Fruit fly (Drosophila melanogaster) whole organism, prepupa: ENCODE results near the gene CG4598.

Experiments used
- CG10669 ChIP-seq: fragments of 200-800 bp; sonication (Bioruptor generic); optimal IDR thresholded peaks from 3 replicates; lab custom pipeline; 2018; ENCODE audit warnings: missing biosample characterization, mild to moderate bottlenecking, missing genetic modification characterization, moderate library complexity
- CG15336 ChIP-seq: fragments of 200-800 bp; sonication (Bioruptor generic); IDR thresholded peaks from 2 replicates; pipeline ENCODE4 v1.3.6; 2022; ENCODE audit warnings: missing biosample characterization, missing genetic modification characterization
- CG1621 ChIP-seq: fragments of 200-800 bp; sonication (Bioruptor generic); optimal IDR thresholded peaks from 3 replicates; lab custom pipeline; 2018; ENCODE audit warnings: missing biosample characterization, mild to moderate bottlenecking, missing genetic modification characterization
- CG16779 ChIP-seq: fragments of 200-800 bp; sonication (Bioruptor generic); optimal IDR thresholded peaks from 3 replicates; lab custom pipeline; 2017; ENCODE audit warnings: missing biosample characterization, mild to moderate bottlenecking, missing genetic modification characterization
- CG3032 ChIP-seq: fragments of 200-800 bp; optimal IDR thresholded peaks from 2 replicates; lab custom pipeline; 2019; ENCODE audit warnings: missing biosample characterization, mild to moderate bottlenecking, missing genetic modification characterization, moderate library complexity
- CG32006 ChIP-seq: fragments of 200-800 bp; sonication (Bioruptor generic); optimal IDR thresholded peaks from 3 replicates; lab custom pipeline; 2017; ENCODE audit warnings: missing biosample characterization, mild to moderate bottlenecking, missing genetic modification characterization
- CG34406 ChIP-seq: fragments of 200-800 bp; sonication (Bioruptor generic); optimal IDR thresholded peaks from 3 replicates; lab custom pipeline; 2016; ENCODE audit warnings: missing biosample characterization, missing genetic modification characterization
- CG3919 ChIP-seq: fragments of 200-800 bp; sonication (Bioruptor generic); optimal IDR thresholded peaks from 3 replicates; lab custom pipeline; 2016; ENCODE audit warnings: missing biosample characterization, missing genetic modification characterization
- CG6163 ChIP-seq: fragments of 200-800 bp; sonication (Bioruptor generic); IDR thresholded peaks from 3 replicates; pipeline ENCODE4 v1.3.6; 2022; ENCODE audit warnings: missing biosample characterization, missing genetic modification characterization
- CG6276 ChIP-seq: fragments of 200-800 bp; sonication (Bioruptor generic); optimal IDR thresholded peaks from 2 replicates; lab custom pipeline; 2017; ENCODE audit warnings: missing biosample characterization, mild to moderate bottlenecking, missing genetic modification characterization
- CG6808 ChIP-seq: fragments of 200-800 bp; sonication (Bioruptor generic); optimal IDR thresholded peaks from 3 replicates; lab custom pipeline; 2017; ENCODE audit warnings: missing biosample characterization, missing genetic modification characterization, mild to moderate bottlenecking, moderate library complexity, missing genetic modification reagents
- CG8119 ChIP-seq: fragments of 200-800 bp; sonication (Bioruptor generic); IDR thresholded peaks from 3 replicates; pipeline ENCODE4 v1.3.6; 2022; ENCODE audit warnings: missing biosample characterization, missing genetic modification characterization
- CG9139 ChIP-seq: fragments of 200-800 bp; sonication (Bioruptor generic); optimal IDR thresholded peaks from 3 replicates; lab custom pipeline; 2017; ENCODE audit warnings: missing biosample characterization, mild to moderate bottlenecking, missing genetic modification characterization
- Eip75B ChIP-seq: fragments of 200-800 bp; sonication (Bioruptor generic); optimal IDR thresholded peaks from 3 replicates; lab custom pipeline; 2016; ENCODE audit warnings: missing biosample characterization, missing genetic modification characterization
- Eip78C ChIP-seq: fragments of 200-800 bp; sonication (Bioruptor generic); peaks from one replicate; lab custom pipeline; 2016; ENCODE audit warnings: missing biosample characterization, missing genetic modification characterization
- Ets96B ChIP-seq: fragments of 200-800 bp; optimal IDR thresholded peaks from 2 replicates; lab custom pipeline; 2019; ENCODE audit warnings: missing biosample characterization, mild to moderate bottlenecking, missing genetic modification characterization, moderate library complexity
- Gug ChIP-seq: fragments of 200-800 bp; sonication (Bioruptor generic); IDR thresholded peaks from 2 replicates; pipeline ENCODE4 v1.3.6; 2022; ENCODE audit warnings: missing biosample characterization, missing genetic modification characterization
- Hr38 ChIP-seq: sonication (Bioruptor generic); optimal IDR thresholded peaks from 2 replicates; lab custom pipeline; 2016; ENCODE audit warnings: missing biosample characterization, missing genetic modification characterization
- Hr39 ChIP-seq: fragments of 200-800 bp; sonication (Bioruptor generic); optimal IDR thresholded peaks from 2 replicates; lab custom pipeline; 2016; ENCODE audit warnings: missing biosample characterization, missing genetic modification characterization
- Hr4 ChIP-seq: fragments of 200-800 bp; sonication (Bioruptor generic); optimal IDR thresholded peaks from 3 replicates; lab custom pipeline; 2016; ENCODE audit warnings: missing biosample characterization, missing genetic modification characterization
- Met ChIP-seq: fragments of 200-800 bp; sonication (Bioruptor generic); optimal IDR thresholded peaks from 3 replicates; lab custom pipeline; 2016; ENCODE audit warnings: missing biosample characterization, missing genetic modification characterization
- OdsH ChIP-seq: fragments of 200-800 bp; sonication (Bioruptor generic); optimal IDR thresholded peaks from 3 replicates; lab custom pipeline; 2016; ENCODE audit warnings: missing biosample characterization, missing genetic modification characterization
- Smox ChIP-seq: fragments of 200-800 bp; sonication (Bioruptor generic); optimal IDR thresholded peaks from 3 replicates; lab custom pipeline; 2016; ENCODE audit warnings: missing biosample characterization, missing genetic modification characterization
- Sox102F ChIP-seq: fragments of 200-800 bp; sonication (Bioruptor generic); optimal IDR thresholded peaks from 2 replicates; lab custom pipeline; 2016; ENCODE audit warnings: missing biosample characterization, mild to moderate bottlenecking, missing genetic modification characterization
- Sox14 ChIP-seq: fragments of 200-800 bp; sonication (Bioruptor generic); optimal IDR thresholded peaks from 3 replicates; lab custom pipeline; 2016; ENCODE audit warnings: missing biosample characterization, missing genetic modification characterization
- achi ChIP-seq: fragments of 200-800 bp; sonication (Bioruptor generic); optimal IDR thresholded peaks from 3 replicates; lab custom pipeline; 2016; ENCODE audit warnings: missing biosample characterization, missing genetic modification characterization
- acj6 ChIP-seq: fragments of 200-800 bp; sonication (Bioruptor generic); optimal IDR thresholded peaks from 3 replicates; lab custom pipeline; 2016; ENCODE audit warnings: missing biosample characterization, missing genetic modification characterization
- cyc ChIP-seq: fragments of 200-800 bp; sonication (Bioruptor generic); optimal IDR thresholded peaks from 3 replicates; lab custom pipeline; 2016; ENCODE audit warnings: missing biosample characterization, missing genetic modification characterization
- dsx ChIP-seq: fragments of 200-800 bp; optimal IDR thresholded peaks from 3 replicates; lab custom pipeline; 2019; ENCODE audit warnings: missing biosample characterization, mild to moderate bottlenecking, missing genetic modification characterization, moderate library complexity; ENCODE audit not compliant: poor library complexity, severe bottlenecking
- eg ChIP-seq: fragments of 200-800 bp; sonication (Bioruptor generic); IDR thresholded peaks from 3 replicates; pipeline ENCODE4 v1.3.6; 2022; ENCODE audit warnings: missing biosample characterization, missing genetic modification characterization
- esn ChIP-seq: fragments of 200-800 bp; sonication (Bioruptor generic); optimal IDR thresholded peaks from 2 replicates; lab custom pipeline; 2016; ENCODE audit warnings: missing biosample characterization, mild to moderate bottlenecking, missing genetic modification characterization, moderate library complexity
- fd59A ChIP-seq: fragments of 200-800 bp; sonication (Bioruptor generic); optimal IDR thresholded peaks from 2 replicates; lab custom pipeline; 2017; ENCODE audit warnings: missing biosample characterization, mild to moderate bottlenecking, missing genetic modification characterization, missing genetic modification reagents
- fd85E ChIP-seq: fragments of 200-800 bp; sonication (Bioruptor generic); optimal IDR thresholded peaks from 3 replicates; lab custom pipeline; 2016; ENCODE audit warnings: missing biosample characterization, missing genetic modification characterization
- fkh ChIP-seq: fragments of 200-800 bp; sonication (Bioruptor generic); optimal IDR thresholded peaks from 3 replicates; lab custom pipeline; 2017; ENCODE audit warnings: missing biosample characterization, mild to moderate bottlenecking, missing genetic modification characterization, moderate library complexity
- lz ChIP-seq: fragments of 200-800 bp; sonication (Bioruptor generic); optimal IDR thresholded peaks from 3 replicates; lab custom pipeline; 2016; ENCODE audit warnings: missing biosample characterization, missing genetic modification characterization
- net ChIP-seq: fragments of 200-800 bp; sonication (Bioruptor generic); optimal IDR thresholded peaks from 3 replicates; lab custom pipeline; 2016; ENCODE audit warnings: missing biosample characterization, missing genetic modification characterization
- pdm3 ChIP-seq: fragments of 200-800 bp; sonication (Bioruptor generic); optimal IDR thresholded peaks from 3 replicates; lab custom pipeline; 2016; ENCODE audit warnings: missing biosample characterization, missing genetic modification characterization
- spab ChIP-seq: fragments of 200-800 bp; sonication (Bioruptor generic); optimal IDR thresholded peaks from 2 replicates; lab custom pipeline; 2017; ENCODE audit warnings: missing biosample characterization, mild to moderate bottlenecking, missing genetic modification characterization, missing genetic modification reagents
- ss ChIP-seq, 2 experiments: fragments of 200-800 bp; sonication (Bioruptor generic); optimal IDR thresholded peaks; 2 replicates in 1 of 2; 3 replicates in 1 of 2; lab custom pipeline; 2017 to 2018; ENCODE audit warnings: mild to moderate bottlenecking in 2 of 2, missing biosample characterization in 2 of 2, missing genetic modification characterization in 2 of 2, moderate library complexity in 1 of 2
- svp ChIP-seq: fragments of 200-800 bp; sonication (Bioruptor generic); peaks from one replicate; lab custom pipeline; 2016; ENCODE audit warnings: missing biosample characterization, missing genetic modification characterization
- topi ChIP-seq: fragments of 200-800 bp; sonication (Bioruptor generic); optimal IDR thresholded peaks from 3 replicates; lab custom pipeline; 2016; ENCODE audit warnings: missing biosample characterization, missing genetic modification characterization
- vri ChIP-seq: fragments of 200-800 bp; sonication (Bioruptor generic); optimal IDR thresholded peaks from 3 replicates; lab custom pipeline; 2016; ENCODE audit warnings: missing biosample characterization, mild to moderate bottlenecking, missing genetic modification characterization

Gene CG4598

DNA sequence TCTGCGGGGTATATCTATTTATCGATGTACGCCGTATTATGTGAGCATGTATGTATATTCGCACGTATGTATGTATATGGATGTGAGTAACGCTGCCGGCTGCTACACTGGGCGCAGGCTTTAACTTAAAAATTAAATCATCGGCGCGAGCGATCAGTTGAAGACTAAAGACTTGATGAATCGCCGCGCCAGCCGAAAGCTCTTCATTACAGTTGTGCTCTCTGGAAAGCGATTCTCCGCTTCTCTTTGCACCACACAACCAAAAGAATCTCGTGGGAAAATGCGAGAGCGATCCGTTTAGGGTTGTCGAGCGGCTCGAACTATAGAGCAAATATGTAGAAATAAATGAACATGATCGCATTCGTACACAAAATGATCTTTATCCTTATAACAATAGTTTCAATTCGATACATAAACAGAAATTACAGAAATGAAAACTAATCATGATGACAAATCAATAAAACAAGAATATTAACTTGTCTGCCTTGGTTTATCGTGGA lies 9.9 kb upstream of the CG4598 start, which contains the start of gene CG13124:
Gene CG13124 (minus strand): TSS at position 166 of the 500 bp plus-strand sequence.
- no peak for TF ChIP-seq fd59A (GFP tag; lab: Kevin White, UChicago)
- TF ChIP-seq CG34406 = peak; percentile 17
- TF ChIP-seq CG3919 = peak; percentile 32
- peak; percentile 27 for TF ChIP-seq CG16779 (tag; lab: Kevin White, UChicago)
- TF ChIP-seq fd85E (GFP tag; lab: Kevin White, UChicago) = no peak
- peak; percentile 13 for TF ChIP-seq Sox102F (GFP tag; lab: Kevin White, UChicago)
- TF ChIP-seq pdm3 (GFP tag; lab: Kevin White, UChicago) = peak; percentile 6
- TF ChIP-seq net (GFP tag; lab: Kevin White, UChicago) = peak; percentile 37
- TF ChIP-seq Sox14 (GFP tag; lab: Kevin White, UChicago) = peak; percentile 8
- TF ChIP-seq Eip78C (GFP tag; lab: Kevin White, UChicago) = peak; percentile 72
- no peak for TF ChIP-seq Hr38
- TF ChIP-seq Met (GFP tag; lab: Kevin White, UChicago) = no peak
- peak; percentile 25; the same call in 1 of the 3 replicates for TF ChIP-seq CG8119
- TF ChIP-seq OdsH (GFP tag; lab: Kevin White, UChicago) = peak; percentile 21
- peak; percentile 12 for TF ChIP-seq fkh (GFP tag; lab: Kevin White, UChicago)
- 0 out of 3 replicates have a peak, but pooled peaks have one; percentile 39 for TF ChIP-seq CG6163 (GFP tag; lab: Robert Waterston, UW)
- peak; percentile 20 to 29 for TF ChIP-seq ss (GFP tag; optimal IDR thresholded peaks at IDR 0.05; lab: Kevin White, UChicago)
- TF ChIP-seq vri = peak; percentile 60
- peak; percentile 28 for TF ChIP-seq achi (GFP tag; lab: Kevin White, UChicago)
- peak; percentile 19 for TF ChIP-seq CG6276 (GFP tag; lab: Kevin White, UChicago)
- TF ChIP-seq eg (GFP tag; lab: Robert Waterston, UW) = peak; percentile 71; the same call in 2 of the 3 replicates
- TF ChIP-seq CG6808 (GFP tag; lab: Kevin White, UChicago) = peak; percentile 7
- no peak for TF ChIP-seq svp
- no peak for TF ChIP-seq CG10669 (GFP tag; lab: Kevin White, UChicago)
- TF ChIP-seq CG3032 (tag; lab: Kevin White, UChicago) = no peak
- TF ChIP-seq Hr4 (GFP tag; lab: Kevin White, UChicago) = peak; percentile 46
- TF ChIP-seq CG9139 (GFP tag; lab: Kevin White, UChicago) = peak; percentile 13
- TF ChIP-seq topi = peak; percentile 7
- peak; percentile 33 for TF ChIP-seq esn
- TF ChIP-seq acj6 (GFP tag; lab: Kevin White, UChicago) = peak; percentile 9
- peak; percentile 65 for TF ChIP-seq CG15336 (GFP tag; lab: Robert Waterston, UW)
- no peak for TF ChIP-seq Ets96B (tag; lab: Kevin White, UChicago)

dm6 chr2L:9911783-9912182 lies 6.6 kb upstream of the CG4598 start:
- peak; percentile 28; the same call in 2 of the 3 replicates for TF ChIP-seq CG8119
- 0 out of 2 replicates have a peak, but pooled peaks have one; percentile 13 for TF ChIP-seq Gug (GFP tag; lab: Robert Waterston, UW)
- TF ChIP-seq CG6163 (GFP tag; lab: Robert Waterston, UW) = peak; percentile 49; the same call in 2 of the 3 replicates
- peak; percentile 28 for TF ChIP-seq pdm3 (GFP tag; lab: Kevin White, UChicago)
- TF ChIP-seq CG1621 = no peak
- TF ChIP-seq Eip75B (GFP tag; lab: Kevin White, UChicago) = peak; percentile 16
- peak; percentile 37 for TF ChIP-seq net (GFP tag; lab: Kevin White, UChicago)
- TF ChIP-seq spab (GFP tag; lab: Kevin White, UChicago) = no peak
- peak; percentile 9 for TF ChIP-seq cyc (GFP tag; lab: Kevin White, UChicago)
- TF ChIP-seq CG6808 (GFP tag; lab: Kevin White, UChicago) = no peak
- TF ChIP-seq CG32006 (GFP tag; lab: Kevin White, UChicago) = peak; percentile 7
- TF ChIP-seq dsx (GFP tag; lab: Kevin White, UChicago) = no peak
- TF ChIP-seq Hr4 (GFP tag; lab: Kevin White, UChicago) = peak; percentile 67
- peak; percentile 13 for TF ChIP-seq Smox (GFP tag; lab: Kevin White, UChicago)
- TF ChIP-seq Eip78C (GFP tag; lab: Kevin White, UChicago) = peak; percentile 43
- TF ChIP-seq acj6 (GFP tag; lab: Kevin White, UChicago) = peak; percentile 1
- peak; percentile 8 for TF ChIP-seq Met (GFP tag; lab: Kevin White, UChicago)
- TF ChIP-seq CG10669 (GFP tag; lab: Kevin White, UChicago) = no peak
- peak; percentile 13 for TF ChIP-seq Hr39 (GFP tag; lab: Kevin White, UChicago)
- TF ChIP-seq lz = peak; percentile 40
- TF ChIP-seq eg (GFP tag; lab: Robert Waterston, UW) = peak; percentile 80
- TF ChIP-seq achi (GFP tag; lab: Kevin White, UChicago) = peak; percentile 6
